Worm (Caenorhabditis elegans) whole organism, late embryonic: ENCODE data around the gene T05H4.11.

ENCODE experiments used
- Y22D7AL.16 ChIP-seq: sonication (generic microtip); optimal IDR thresholded peaks from 2 replicates; lab custom pipeline; 2016; ENCODE audit warnings: missing genetic modification characterization, missing compliant biosample characterization
- ama-1 ChIP-seq: fragments of 150-350 bp; optimal IDR thresholded peaks from 2 replicates; lab custom pipeline; 2014
- ceh-30 ChIP-seq: fragments of 150-350 bp; optimal IDR thresholded peaks from 2 replicates; lab custom pipeline; 2014; ENCODE audit warnings: missing biosample characterization, missing genetic modification characterization
- elt-2 ChIP-seq: sonication (generic microtip); optimal IDR thresholded peaks from 2 replicates; lab custom pipeline; 2016; ENCODE audit warnings: missing genetic modification reagents, missing genetic modification characterization, missing compliant biosample characterization
- ets-4 ChIP-seq: sonication (generic microtip); optimal IDR thresholded peaks from 2 replicates; lab custom pipeline; 2016; ENCODE audit warnings: missing genetic modification characterization, missing compliant biosample characterization
- hlh-30 ChIP-seq: sonication (generic microtip); optimal IDR thresholded peaks from 2 replicates; lab custom pipeline; 2017; ENCODE audit warnings: antibody characterized with exemption, missing genetic modification characterization, missing compliant biosample characterization; ENCODE audit not compliant: insufficient read depth
- nfya-1 ChIP-seq: sonication (generic microtip); optimal IDR thresholded peaks from 2 replicates; lab custom pipeline; 2017; ENCODE audit warnings: missing genetic modification characterization, mild to moderate bottlenecking, missing compliant biosample characterization, antibody characterized with exemption, moderate library complexity
- pat-9 ChIP-seq: fragments of 200-800 bp; sonication (Bioruptor generic); optimal IDR thresholded peaks from 2 replicates; lab custom pipeline; 2018; ENCODE audit warnings: mild to moderate bottlenecking, missing genetic modification characterization, moderate library complexity, missing compliant biosample characterization
- pha-4 ChIP-seq: fragments of 150-350 bp; optimal IDR thresholded peaks from 2 replicates; lab custom pipeline; 2018; ENCODE audit warnings: missing biosample characterization, missing genetic modification reagents, missing genetic modification characterization
- rnt-1 ChIP-seq: sonication (generic microtip); optimal IDR thresholded peaks from 2 replicates; lab custom pipeline; 2016; ENCODE audit warnings: missing genetic modification characterization, missing compliant biosample characterization

- no peak for TF ChIP-seq Y22D7AL.16 (tag; lab: Kevin White, UChicago)
- TF ChIP-seq ets-4 (tag; lab: Kevin White, UChicago) = no peak
- no peak for TF ChIP-seq elt-2 (tag; lab: Kevin White, UChicago)
- TF ChIP-seq pat-9 (tag; lab: Kevin White, UChicago) = no peak
- no peak for TF ChIP-seq ceh-30
- no peak for TF ChIP-seq ama-1 (lab: Kevin White, UChicago)
- no peak for TF ChIP-seq rnt-1 (tag; lab: Kevin White, UChicago)
- no peak for TF ChIP-seq nfya-1 (tag; lab: Kevin White, UChicago)
- TF ChIP-seq hlh-30 = no peak
- no peak for TF ChIP-seq pha-4 (tag; lab: Kevin White, UChicago)
Measured at ce11 chrV:6400528-6400927, 25.5 kb downstream of the T05H4.11 start.
